Worm (Caenorhabditis elegans): Measurements from ENCODE around the gene hlh-13.

hlh-13 gene

DNA sequence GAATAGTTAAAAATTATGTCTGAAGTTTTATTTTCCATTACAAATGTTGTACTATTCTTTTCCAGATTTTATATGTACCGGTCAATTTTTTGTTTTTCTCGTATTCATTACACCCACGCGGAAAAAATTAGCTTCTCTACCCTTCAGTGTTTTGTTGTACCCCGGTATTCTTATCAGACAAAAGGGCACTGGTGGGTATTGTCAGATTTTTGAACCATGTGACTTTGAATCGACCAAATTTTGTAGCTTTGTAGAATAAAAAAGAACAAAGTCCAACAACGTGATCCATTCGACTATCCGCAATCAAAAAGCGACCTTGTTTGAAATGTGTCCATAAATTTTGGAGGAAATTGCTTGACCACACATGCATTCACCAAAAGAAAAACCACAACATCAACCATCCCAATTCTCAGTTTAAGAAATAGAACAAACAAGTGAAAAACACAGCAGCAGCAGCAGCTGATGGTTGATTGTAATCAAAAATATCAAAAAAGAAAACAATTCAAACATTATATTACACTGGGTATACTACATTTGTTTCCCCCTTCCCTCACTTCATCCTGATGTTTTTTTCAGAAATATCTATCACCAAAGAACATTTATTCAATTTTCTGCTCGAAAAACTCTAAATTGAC is 4.4 kb upstream of the hlh-13 start (continued):
- no peak for TF ChIP-seq snpc-4 (tag; optimal IDR thresholded peaks at IDR 0.05)
- no peak for TF ChIP-seq egl-27 (tag; optimal IDR thresholded peaks at IDR 0.05)
- TF ChIP-seq lin-39 (tag; optimal IDR thresholded peaks at IDR 0.05), result no peak
- TF ChIP-seq nhr-23 (tag; optimal IDR thresholded peaks at IDR 0.05), result no peak
- TF ChIP-seq ceh-82 (tag; optimal IDR thresholded peaks at IDR 0.05), result no peak
- no peak for TF ChIP-seq tbx-2 (tag; optimal IDR thresholded peaks at IDR 0.05)
- TF ChIP-seq jun-1 (tag; optimal IDR thresholded peaks at IDR 0.05), result peak; percentile 58
- TF ChIP-seq nhr-77 (tag; optimal IDR thresholded peaks at IDR 0.05), result no peak
- no peak for TF ChIP-seq ceh-9 (tag; optimal IDR thresholded peaks at IDR 0.05)
- no peak for TF ChIP-seq skn-1 (tag; optimal IDR thresholded peaks at IDR 0.05)
- TF ChIP-seq ama-1 (optimal IDR thresholded peaks at IDR 0.05), result no peak
- no peak for TF ChIP-seq egl-5 (tag; optimal IDR thresholded peaks at IDR 0.05)
- TF ChIP-seq fkh-2 (tag; optimal IDR thresholded peaks at IDR 0.05), result no peak
- TF ChIP-seq fkh-10 (GFP tag; optimal IDR thresholded peaks at IDR 0.05), result no peak
- TF ChIP-seq nhr-67 (tag; optimal IDR thresholded peaks at IDR 0.05), result no peak

- TF ChIP-seq elt-2 (tag; optimal IDR thresholded peaks at IDR 0.05) (peak; percentile 89), R02D3.7 (tag; optimal IDR thresholded peaks at IDR 0.05) (no peak), ceh-82 (tag; optimal IDR thresholded peaks at IDR 0.05) (no peak), elt-1 (tag; optimal IDR thresholded peaks at IDR 0.05) (peak; percentile 28), pha-4 (tag; optimal IDR thresholded peaks at IDR 0.05) (peak; percentile 42), nhr-23 (tag; optimal IDR thresholded peaks at IDR 0.05) (no peak), nhr-25 (tag; optimal IDR thresholded peaks at IDR 0.05) (no peak), pqm-1 (tag; optimal IDR thresholded peaks at IDR 0.05) (peak; percentile 91)
These were observed 3.9 kb upstream of the hlh-13 start for ce11 chrX:4245124-4245523.

- no peak for TF ChIP-seq egl-27 (tag; optimal IDR thresholded peaks at IDR 0.05)
- TF ChIP-seq elt-3 (tag; optimal IDR thresholded peaks at IDR 0.05), result no peak
- TF ChIP-seq daf-12 (tag; optimal IDR thresholded peaks at IDR 0.05), result no peak
- no peak for TF ChIP-seq fkh-10 (GFP tag; optimal IDR thresholded peaks at IDR 0.05)
- peak; percentile 95 for TF ChIP-seq ama-1 (optimal IDR thresholded peaks at IDR 0.05)
- no peak for TF ChIP-seq unc-39 (tag; optimal IDR thresholded peaks at IDR 0.05)
- TF ChIP-seq ztf-4 (tag; optimal IDR thresholded peaks at IDR 0.05), result no peak
- TF ChIP-seq pha-4 (tag; optimal IDR thresholded peaks at IDR 0.05), result peak; percentile 17
- TF ChIP-seq R02D3.7 (tag; optimal IDR thresholded peaks at IDR 0.05), result no peak
- no peak for TF ChIP-seq nhr-77 (tag; optimal IDR thresholded peaks at IDR 0.05)
- no peak for TF ChIP-seq ZK546.5 (tag; optimal IDR thresholded peaks at IDR 0.05)
- TF ChIP-seq nhr-28 (tag; optimal IDR thresholded peaks at IDR 0.05), result no peak
- no peak for TF ChIP-seq nhr-67 (tag; optimal IDR thresholded peaks at IDR 0.05)
- TF ChIP-seq elt-2 (tag; optimal IDR thresholded peaks at IDR 0.05), result peak; percentile 53
- no peak for TF ChIP-seq ceh-82 (tag; optimal IDR thresholded peaks at IDR 0.05)
- no peak for TF ChIP-seq egl-5 (tag; optimal IDR thresholded peaks at IDR 0.05)
- peak; percentile 68 for TF ChIP-seq nhr-43 (tag; optimal IDR thresholded peaks at IDR 0.05; ENCODE audit: poor library complexity, severe bottlenecking)
- TF ChIP-seq ceh-28 (tag; optimal IDR thresholded peaks at IDR 0.05), result no peak
- no peak for TF ChIP-seq unc-62 (GFP tag; optimal IDR thresholded peaks at IDR 0.05)
- TF ChIP-seq elt-1 (tag; optimal IDR thresholded peaks at IDR 0.05), result no peak
- TF ChIP-seq lin-39 (tag; optimal IDR thresholded peaks at IDR 0.05), result no peak
- TF ChIP-seq fkh-2 (tag; optimal IDR thresholded peaks at IDR 0.05), result no peak
- TF ChIP-seq mml-1 (tag; optimal IDR thresholded peaks at IDR 0.05), result no peak
- peak; percentile 71 for TF ChIP-seq pqm-1 (tag; optimal IDR thresholded peaks at IDR 0.05)
- no peak for TF ChIP-seq zag-1 (tag; optimal IDR thresholded peaks at IDR 0.05)
- TF ChIP-seq nhr-237 (tag; optimal IDR thresholded peaks at IDR 0.05), result no peak
- no peak for TF ChIP-seq fos-1 (tag; optimal IDR thresholded peaks at IDR 0.05)
- TF ChIP-seq aly-2 (tag; optimal IDR thresholded peaks at IDR 0.05), result no peak
- TF ChIP-seq nhr-23 (tag; optimal IDR thresholded peaks at IDR 0.05), result no peak
- no peak for TF ChIP-seq hmg-11 (tag; optimal IDR thresholded peaks at IDR 0.05)
- no peak for TF ChIP-seq lin-15B (tag; optimal IDR thresholded peaks at IDR 0.05)
- TF ChIP-seq snpc-4 (tag; optimal IDR thresholded peaks at IDR 0.05), result no peak
- TF ChIP-seq jun-1 (tag; optimal IDR thresholded peaks at IDR 0.05), result no peak
- TF ChIP-seq ceh-9 (tag; optimal IDR thresholded peaks at IDR 0.05), result no peak
- TF ChIP-seq nhr-25 (tag; optimal IDR thresholded peaks at IDR 0.05), result peak; percentile 43
- TF ChIP-seq skn-1 (tag; optimal IDR thresholded peaks at IDR 0.05), result no peak
- TF ChIP-seq ztf-11 (tag; optimal IDR thresholded peaks at IDR 0.05), result no peak
- TF ChIP-seq nfya-1 (tag; optimal IDR thresholded peaks at IDR 0.05; ENCODE audit: insufficient read depth), result peak; percentile 38
- no peak for TF ChIP-seq mdl-1 (tag; optimal IDR thresholded peaks at IDR 0.05)
- TF ChIP-seq sea-2 (GFP tag; optimal IDR thresholded peaks at IDR 0.05), result no peak
- TF ChIP-seq tbx-2 (tag; optimal IDR thresholded peaks at IDR 0.05), result no peak
- no peak for TF ChIP-seq nhr-12 (tag; optimal IDR thresholded peaks at IDR 0.05)
- peak; percentile 2 for TF ChIP-seq lsy-12 (tag; optimal IDR thresholded peaks at IDR 0.05)
- TF ChIP-seq eor-1 (tag; optimal IDR thresholded peaks at IDR 0.05), result no peak
- no peak for TF ChIP-seq nhr-11 (tag; optimal IDR thresholded peaks at IDR 0.05)
- no peak for TF ChIP-seq ceh-16 (tag; optimal IDR thresholded peaks at IDR 0.05)
These were observed 2.8 kb upstream of the hlh-13 start for ce11 chrX:4246237-4246697.

All from whole organism, L3 larva.